Worm (Caenorhabditis elegans) whole organism, late embryonic: ENCODE results near the gene cdc-25.4.

Source experiments
- C08G9.2 ChIP-seq: sonication (generic microtip); optimal IDR thresholded peaks from 2 replicates; lab custom pipeline; 2016; ENCODE audit warnings: mild to moderate bottlenecking, missing genetic modification characterization, moderate library complexity, missing compliant biosample characterization
- C38D4.7 ChIP-seq: fragments of 200-800 bp; sonication (Bioruptor generic); optimal IDR thresholded peaks from 2 replicates; lab custom pipeline; 2018; ENCODE audit warnings: mild to moderate bottlenecking, missing genetic modification characterization, moderate library complexity, missing compliant biosample characterization
- K02D7.2 ChIP-seq: sonication (generic microtip); optimal IDR thresholded peaks from 2 replicates; lab custom pipeline; 2017; ENCODE audit warnings: mild to moderate bottlenecking, missing genetic modification characterization, missing compliant biosample characterization
- K09A11.1 ChIP-seq: sonication (generic microtip); optimal IDR thresholded peaks from 2 replicates; lab custom pipeline; 2017; ENCODE audit warnings: antibody characterized with exemption, mild to moderate bottlenecking, missing genetic modification characterization, missing compliant biosample characterization; ENCODE audit not compliant: insufficient read depth
- T23F11.4 ChIP-seq: fragments of 200-800 bp; sonication (Bioruptor generic); optimal IDR thresholded peaks from 2 replicates; lab custom pipeline; 2018; ENCODE audit warnings: mild to moderate bottlenecking, missing genetic modification characterization, missing compliant biosample characterization
- ahr-1 ChIP-seq: sonication (generic microtip); optimal IDR thresholded peaks from 2 replicates; lab custom pipeline; 2016; ENCODE audit warnings: missing genetic modification characterization, missing compliant biosample characterization
- ama-1 ChIP-seq: fragments of 150-350 bp; optimal IDR thresholded peaks from 2 replicates; lab custom pipeline; 2014
- ceh-18 ChIP-seq: sonication (generic microtip); optimal IDR thresholded peaks from 2 replicates; lab custom pipeline; 2016; ENCODE audit warnings: missing genetic modification characterization, missing compliant biosample characterization
- ceh-19 ChIP-seq: fragments of 200-800 bp; sonication (Bioruptor generic); optimal IDR thresholded peaks from 2 replicates; lab custom pipeline; 2018; ENCODE audit warnings: mild to moderate bottlenecking, missing genetic modification characterization, missing compliant biosample characterization
- ceh-2 ChIP-seq: sonication (generic microtip); optimal IDR thresholded peaks from 2 replicates; lab custom pipeline; 2016; ENCODE audit warnings: missing genotype, missing genetic modification characterization, missing compliant biosample characterization
- ceh-22 ChIP-seq: sonication (generic microtip); optimal IDR thresholded peaks from 2 replicates; lab custom pipeline; 2017; ENCODE audit warnings: missing biosample characterization, missing genetic modification characterization
- ceh-31 ChIP-seq: sonication (generic microtip); optimal IDR thresholded peaks from 2 replicates; lab custom pipeline; 2016; ENCODE audit warnings: missing genetic modification characterization, missing compliant biosample characterization
- ceh-34 ChIP-seq: sonication (generic microtip); optimal IDR thresholded peaks from 2 replicates; lab custom pipeline; 2016; ENCODE audit warnings: mild to moderate bottlenecking, missing genetic modification characterization, missing compliant biosample characterization
- ceh-45 ChIP-seq: fragments of 200-800 bp; sonication (Bioruptor generic); IDR thresholded peaks from 2 replicates; pipeline ENCODE4 v1.3.6; 2022; ENCODE audit warnings: missing genetic modification reagents, missing genetic modification characterization, missing compliant biosample characterization
- che-1 ChIP-seq: sonication (generic microtip); optimal IDR thresholded peaks from 2 replicates; lab custom pipeline; 2016; ENCODE audit warnings: mild to moderate bottlenecking, missing genetic modification characterization, missing compliant biosample characterization
- dve-1 ChIP-seq: sonication (generic microtip); optimal IDR thresholded peaks from 2 replicates; lab custom pipeline; 2017; ENCODE audit warnings: antibody characterized with exemption, mild to moderate bottlenecking, missing genetic modification characterization, missing compliant biosample characterization
- ets-4 ChIP-seq: sonication (generic microtip); optimal IDR thresholded peaks from 2 replicates; lab custom pipeline; 2016; ENCODE audit warnings: missing genetic modification characterization, missing compliant biosample characterization
- fkh-10 ChIP-seq: fragments of 150-350 bp; optimal IDR thresholded peaks from 2 replicates; lab custom pipeline; 2014; ENCODE audit warnings: missing biosample characterization, missing genetic modification reagents, missing genetic modification characterization
- gmeb-2 ChIP-seq: sonication (generic microtip); optimal IDR thresholded peaks from 2 replicates; lab custom pipeline; 2016; ENCODE audit warnings: missing genetic modification characterization, inconsistent platforms, missing compliant biosample characterization
- hlh-30 ChIP-seq: sonication (generic microtip); optimal IDR thresholded peaks from 2 replicates; lab custom pipeline; 2017; ENCODE audit warnings: antibody characterized with exemption, missing genetic modification characterization, missing compliant biosample characterization; ENCODE audit not compliant: insufficient read depth
- hlh-6 ChIP-seq: sonication (generic microtip); optimal IDR thresholded peaks from 2 replicates; lab custom pipeline; 2016; ENCODE audit warnings: missing genotype, missing genetic modification characterization, missing compliant biosample characterization
- hlh-8 ChIP-seq: sonication (generic microtip); optimal IDR thresholded peaks from 2 replicates; lab custom pipeline; 2016; ENCODE audit warnings: missing genotype, missing genetic modification characterization, missing compliant biosample characterization
- lin-11 ChIP-seq: fragments of 200-800 bp; sonication (Bioruptor generic); optimal IDR thresholded peaks from 2 replicates; lab custom pipeline; 2018; ENCODE audit warnings: mild to moderate bottlenecking, missing genetic modification characterization, missing compliant biosample characterization
- mec-3 ChIP-seq: sonication (generic microtip); optimal IDR thresholded peaks from 2 replicates; lab custom pipeline; 2016; ENCODE audit warnings: borderline replicate concordance, missing genetic modification characterization, missing compliant biosample characterization
- pag-3 ChIP-seq: sonication (generic microtip); optimal IDR thresholded peaks from 2 replicates; lab custom pipeline; 2016; ENCODE audit warnings: missing compliant biosample characterization, missing genetic modification characterization, borderline replicate concordance
- pat-9 ChIP-seq: fragments of 200-800 bp; sonication (Bioruptor generic); optimal IDR thresholded peaks from 2 replicates; lab custom pipeline; 2018; ENCODE audit warnings: mild to moderate bottlenecking, missing genetic modification characterization, moderate library complexity, missing compliant biosample characterization
- pha-2 ChIP-seq: sonication (generic microtip); optimal IDR thresholded peaks from 2 replicates; lab custom pipeline; 2017; ENCODE audit warnings: mild to moderate bottlenecking, missing genetic modification characterization, missing compliant biosample characterization
- ref-2 ChIP-seq: sonication (generic microtip); optimal IDR thresholded peaks from 2 replicates; lab custom pipeline; 2016; ENCODE audit warnings: missing genetic modification characterization, missing compliant biosample characterization
- sox-2 ChIP-seq: fragments of 200-800 bp; sonication (Bioruptor generic); IDR thresholded peaks from 2 replicates; pipeline ENCODE4 v1.3.6; 2022; ENCODE audit warnings: missing genetic modification reagents, missing genetic modification characterization, missing compliant biosample characterization
- sox-4 ChIP-seq: sonication (generic microtip); optimal IDR thresholded peaks from 2 replicates; lab custom pipeline; 2017; ENCODE audit warnings: mild to moderate bottlenecking, missing genetic modification characterization, inconsistent platforms, missing compliant biosample characterization
- syd-9 ChIP-seq: sonication (generic microtip); optimal IDR thresholded peaks from 2 replicates; lab custom pipeline; 2016; ENCODE audit warnings: mild to moderate bottlenecking, missing genetic modification characterization, moderate library complexity, missing compliant biosample characterization
- tbx-7 ChIP-seq: sonication (generic microtip); optimal IDR thresholded peaks from 2 replicates; lab custom pipeline; 2016; ENCODE audit warnings: missing genotype, missing genetic modification characterization, missing compliant biosample characterization
- ttx-3 ChIP-seq: sonication (generic microtip); optimal IDR thresholded peaks from 2 replicates; lab custom pipeline; 2016; ENCODE audit warnings: missing genetic modification reagents, missing genetic modification characterization, missing compliant biosample characterization
- unc-3 ChIP-seq, 2 experiments: fragments of 200-800 bp in 1 of 2; sonication (Bioruptor generic) in 1 of 2; sonication (generic microtip) in 1 of 2; conservative IDR thresholded peaks in 1 of 2; optimal IDR thresholded peaks in 1 of 2; 2 replicates each; pipeline versions ENCODE4 v1.3.6 to Lab custom; 2016 to 2022; ENCODE audit warnings: missing compliant biosample characterization in 2 of 2, missing genetic modification characterization in 2 of 2, missing genetic modification reagents in 1 of 2
- unc-42 ChIP-seq: sonication (generic microtip); optimal IDR thresholded peaks from 2 replicates; lab custom pipeline; 2016; ENCODE audit warnings: missing genotype, missing genetic modification characterization, missing compliant biosample characterization
- zip-5 ChIP-seq: sonication (generic microtip); optimal IDR thresholded peaks from 2 replicates; lab custom pipeline; 2016; ENCODE audit warnings: missing genetic modification characterization, missing compliant biosample characterization
- ztf-16 ChIP-seq: sonication (generic microtip); optimal IDR thresholded peaks from 2 replicates; lab custom pipeline; 2017; ENCODE audit warnings: missing genetic modification characterization, missing compliant biosample characterization

cdc-25.4 gene

ce11 chrII:10198486-10198885, 9.2 kb upstream of the cdc-25.4 start:
- TF ChIP-seq gmeb-2 (no peak), tbx-7 (tag; lab: Kevin White, UChicago) (no peak), sox-2 (GFP tag; lab: Robert Waterston, UW) (no peak), che-1 (tag; lab: Kevin White, UChicago) (no peak), hlh-8 (tag; lab: Kevin White, UChicago) (no peak), ama-1 (no peak), mec-3 (tag; lab: Kevin White, UChicago) (no peak), ets-4 (tag; lab: Kevin White, UChicago) (no peak), sox-4 (no peak), zip-5 (no peak)
- TF ChIP-seq, all 69 proteins: peak for 0

ce11 chrII:10197091-10197675, 7.9 kb upstream of the cdc-25.4 start, which contains the start of gene R05H5.3:
R05H5.3 (plus strand) TSS chrII:10197625.
- TF ChIP-seq tbx-7 (tag; lab: Kevin White, UChicago) (no peak), unc-42 (tag; lab: Kevin White, UChicago) (peak; percentile 55), dve-1 (tag; lab: Kevin White, UChicago) (no peak)

ce11 chrII:10194605-10195004, 5.3 kb upstream of the cdc-25.4 start, which contains the start of gene srb-6:
srb-6 (plus strand) TSS chrII:10194905.
- no peak for TF ChIP-seq C08G9.2 (tag; lab: Kevin White, UChicago)

- TF ChIP-seq ceh-45 (GFP tag; lab: Robert Waterston, UW) (no peak), hlh-8 (tag; lab: Kevin White, UChicago) (no peak), ceh-34 (no peak), ceh-2 (tag; lab: Kevin White, UChicago) (no peak), C38D4.7 (GFP tag; lab: Kevin White, UChicago) (no peak), T23F11.4 (GFP tag; lab: Kevin White, UChicago) (no peak)
Measured at ce11 chrII:10192207-10192606, 2.9 kb upstream of the cdc-25.4 start, which contains the start of gene R05H5.7. R05H5.7 (plus strand) TSS chrII:10192507.

- no peak for TF ChIP-seq hlh-8 (tag; lab: Kevin White, UChicago)
- no peak for TF ChIP-seq ceh-18 (tag; lab: Kevin White, UChicago)
- no peak for TF ChIP-seq ceh-45 (GFP tag; lab: Robert Waterston, UW)
- TF ChIP-seq syd-9: no peak
- no peak for TF ChIP-seq pag-3
- TF ChIP-seq hlh-6 (tag; lab: Kevin White, UChicago): no peak
- TF ChIP-seq lin-11 (tag; lab: Kevin White, UChicago): no peak
- no peak for TF ChIP-seq ceh-19 (GFP tag; lab: Kevin White, UChicago)
- TF ChIP-seq mec-3 (tag; lab: Kevin White, UChicago): no peak
- TF ChIP-seq ceh-2 (tag; lab: Kevin White, UChicago): no peak
- no peak for TF ChIP-seq ahr-1 (tag; lab: Kevin White, UChicago)
- no peak for TF ChIP-seq K09A11.1 (tag; lab: Kevin White, UChicago)
- no peak for TF ChIP-seq ets-4 (tag; lab: Kevin White, UChicago)
- no peak for TF ChIP-seq K02D7.2 (tag; lab: Kevin White, UChicago)
Measured at ce11 chrII:10187808-10188207, 1.5 kb downstream of the cdc-25.4 start, which contains the start of gene srd-2. srd-2 (minus strand) TSS chrII:10187908.

ce11 chrII:10182634-10183033, 6.6 kb downstream of the cdc-25.4 start, which contains the start of gene srd-1:
srd-1 (minus strand) TSS chrII:10182734.
- no peak for TF ChIP-seq fkh-10 (GFP tag; lab: Kevin White, UChicago)
- no peak for TF ChIP-seq sox-2 (GFP tag; lab: Robert Waterston, UW)
- no peak for TF ChIP-seq ttx-3
- TF ChIP-seq unc-3 (GFP tag; conservative IDR thresholded peaks at IDR 0.05; lab: Robert Waterston, UW): no peak
- TF ChIP-seq unc-3 (tag; optimal IDR thresholded peaks at IDR 0.05; lab: Kevin White, UChicago): no peak
- no peak for TF ChIP-seq K02D7.2 (tag; lab: Kevin White, UChicago)
- no peak for TF ChIP-seq ama-1
- no peak for TF ChIP-seq ceh-22 (tag; lab: Kevin White, UChicago)
- TF ChIP-seq hlh-30: no peak
- no peak for TF ChIP-seq ceh-31 (tag; lab: Kevin White, UChicago)
- TF ChIP-seq pat-9: no peak
- no peak for TF ChIP-seq pag-3
- TF ChIP-seq ztf-16 (tag; lab: Kevin White, UChicago): no peak
- TF ChIP-seq ref-2 (tag; lab: Kevin White, UChicago): no peak
- TF ChIP-seq pha-2 (tag; lab: Kevin White, UChicago): no peak
